Worm (Caenorhabditis elegans) whole organism, young adult: ENCODE results near the gene srv-15.

Experiments
- F57A8.1 ChIP-seq: fragments of 200-800 bp; sonication (Bioruptor generic); optimal IDR thresholded peaks from 2 replicates; lab custom pipeline; 2018; ENCODE audit warnings: mild to moderate bottlenecking, missing genetic modification characterization, moderate library complexity, missing compliant biosample characterization
- ccch-3 ChIP-seq: fragments of 200-800 bp; sonication (Bioruptor generic); optimal IDR thresholded peaks from 2 replicates; lab custom pipeline; 2018; ENCODE audit warnings: mild to moderate bottlenecking, missing genetic modification characterization, missing compliant biosample characterization
- ceh-100 ChIP-seq: fragments of 200-800 bp; sonication (Bioruptor generic); IDR thresholded peaks from 2 replicates; pipeline ENCODE4 v1.3.6; 2022; ENCODE audit warnings: missing genetic modification reagents, missing genetic modification characterization, missing compliant biosample characterization
- die-1 ChIP-seq: sonication (generic microtip); optimal IDR thresholded peaks from 2 replicates; lab custom pipeline; 2016; ENCODE audit warnings: missing genotype, mild to moderate bottlenecking, missing genetic modification characterization, missing compliant biosample characterization
- dpff-1 ChIP-seq: sonication (generic microtip); optimal IDR thresholded peaks from 2 replicates; lab custom pipeline; 2017; ENCODE audit warnings: mild to moderate bottlenecking, missing genetic modification characterization, missing compliant biosample characterization

DNA sequence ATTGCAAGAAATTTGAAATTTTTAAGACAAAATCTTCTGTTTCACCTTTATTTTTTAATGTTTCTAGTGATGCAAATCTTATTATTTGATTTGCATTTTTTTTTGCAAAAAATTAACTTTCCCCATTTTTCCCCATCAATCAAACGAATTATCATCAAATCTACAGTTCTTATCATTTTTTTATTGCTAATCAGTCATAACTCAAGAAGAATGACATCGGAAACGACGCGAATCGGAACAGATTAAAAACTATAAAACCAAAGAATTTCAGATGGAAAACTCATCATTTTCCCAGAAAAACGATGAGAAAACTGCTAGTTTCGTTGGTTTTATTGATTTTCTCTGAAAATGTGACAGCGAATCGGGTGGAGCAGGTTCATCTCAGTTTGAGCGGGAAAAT, 45.3 kb downstream of the srv-15 start, which contains the start of gene Y105C5B.15:
- no peak for TF ChIP-seq ceh-100 (GFP tag; lab: Robert Waterston, UW)
- TF ChIP-seq ccch-3 (GFP tag; lab: Kevin White, UChicago): no peak
- TF ChIP-seq F57A8.1: no peak
- no peak for TF ChIP-seq die-1 (tag; lab: Kevin White, UChicago)
- no peak for TF ChIP-seq dpff-1 (tag; lab: Kevin White, UChicago)
